Fruit fly (Drosophila melanogaster) S2 (cell line): ENCODE measurements around the gene sxe2.

Source experiments
- CG8478 ChIP-seq: fragments of >200 bp; optimal IDR thresholded peaks from 2 replicates; lab custom pipeline; 2018
- CTCF ChIP-seq, 2 experiments: fragments of >200 bp; optimal IDR thresholded peaks; 2 replicates each; lab custom pipeline; 2018

DNA sequence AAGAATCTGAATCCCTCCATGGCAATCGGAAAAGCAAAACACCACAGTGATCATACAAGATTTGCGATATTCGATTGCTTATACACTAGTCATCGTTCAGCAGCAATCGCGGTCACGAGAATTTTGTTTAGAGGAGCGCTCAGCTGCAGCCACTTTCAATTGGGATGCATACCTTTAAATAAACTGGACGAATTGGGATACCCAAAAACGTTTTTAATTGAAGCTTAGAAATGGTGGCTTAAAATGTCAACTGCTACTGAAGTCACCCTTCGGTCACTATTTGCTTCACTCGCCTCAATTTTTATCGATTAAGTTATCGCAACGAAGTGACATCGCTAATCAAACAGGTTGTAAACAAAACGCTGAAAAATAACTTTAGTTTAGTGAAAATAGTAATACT is 34.3 kb upstream of the sxe2 start, which contains the start of the genes IKKbeta and CG5013:
- TF ChIP-seq CG8478 (lab: Kevin White, UChicago): no peak
- peak in 1 of 2 experiments; percentile 19 for TF ChIP-seq CTCF (optimal IDR thresholded peaks at IDR 0.05; lab: Kevin White, UChicago)
